Worm (Caenorhabditis elegans): ENCODE results near the gene H40L08.3.

- TF ChIP-seq him-1 (tag; optimal IDR thresholded peaks at IDR 0.05) = no peak
- no peak for TF ChIP-seq dao-5 (tag; optimal IDR thresholded peaks at IDR 0.05)
- no peak for TF ChIP-seq W03F9.2 (tag; optimal IDR thresholded peaks at IDR 0.05)
Measured at ce11 chrX:15053223-15053933, 22.5 kb downstream of the H40L08.3 start, which contains the start of gene H03G16.1.

All from whole organism, L4/young adult.